Worm (Caenorhabditis elegans) whole organism, L3 larva: ENCODE measurements around the gene ugt-41.

ENCODE experiments used
- R02D3.7 ChIP-seq: fragments of 150-350 bp; optimal IDR thresholded peaks from 2 replicates; lab custom pipeline; 2014; ENCODE audit warnings: missing biosample characterization, missing genetic modification characterization
- ZK546.5 ChIP-seq: sonication (generic microtip); optimal IDR thresholded peaks from 2 replicates; lab custom pipeline; 2017; ENCODE audit warnings: missing biosample characterization, missing genetic modification characterization
- ceh-16 ChIP-seq: sonication (generic microtip); optimal IDR thresholded peaks from 2 replicates; lab custom pipeline; 2017; ENCODE audit warnings: missing biosample characterization, missing genetic modification characterization
- ceh-82 ChIP-seq: fragments of 150-350 bp; optimal IDR thresholded peaks from 2 replicates; lab custom pipeline; 2014; ENCODE audit warnings: missing biosample characterization, missing genetic modification characterization
- daf-12 ChIP-seq: fragments of 150-350 bp; optimal IDR thresholded peaks from 2 replicates; lab custom pipeline; 2014; ENCODE audit warnings: missing biosample characterization, missing genetic modification reagents, missing genetic modification characterization
- egl-27 ChIP-seq: sonication (generic microtip); optimal IDR thresholded peaks from 4 replicates; lab custom pipeline; 2017; ENCODE audit warnings: missing biosample characterization, missing genetic modification reagents, missing genetic modification characterization
- egl-5 ChIP-seq: fragments of 150-350 bp; optimal IDR thresholded peaks from 2 replicates; lab custom pipeline; 2017; ENCODE audit warnings: missing biosample characterization, missing genetic modification reagents, missing genetic modification characterization, inconsistent platforms
- elt-1 ChIP-seq: fragments of 150-350 bp; optimal IDR thresholded peaks from 2 replicates; lab custom pipeline; 2014; ENCODE audit warnings: missing biosample characterization, missing genetic modification characterization
- elt-3 ChIP-seq, 3 experiments: fragments of 150-350 bp in 1 of 3; sonication (generic microtip) in 2 of 3; optimal IDR thresholded peaks; 2 replicates in 2 of 3; 4 replicates in 1 of 3; lab custom pipeline; 2014 to 2017; ENCODE audit warnings: missing biosample characterization in 3 of 3, missing genetic modification characterization in 3 of 3
- eor-1 ChIP-seq, 2 experiments: fragments of 150-350 bp; optimal IDR thresholded peaks; 2 replicates each; lab custom pipeline; 2014 to 2018; ENCODE audit warnings: missing biosample characterization in 2 of 2, missing genetic modification characterization in 2 of 2
- fkh-10 ChIP-seq: sonication (generic microtip); optimal IDR thresholded peaks from 2 replicates; lab custom pipeline; 2017; ENCODE audit warnings: missing biosample characterization, missing genetic modification reagents, missing genetic modification characterization
- fkh-2 ChIP-seq: fragments of 150-350 bp; optimal IDR thresholded peaks from 2 replicates; lab custom pipeline; 2014; ENCODE audit warnings: missing biosample characterization, missing genetic modification reagents, missing genetic modification characterization
- lin-15B ChIP-seq: fragments of 150-350 bp; optimal IDR thresholded peaks from 2 replicates; lab custom pipeline; 2014; ENCODE audit warnings: missing biosample characterization, missing genetic modification characterization
- lin-39 ChIP-seq: fragments of 150-350 bp; optimal IDR thresholded peaks from 2 replicates; lab custom pipeline; 2018; ENCODE audit warnings: missing biosample characterization, missing genetic modification reagents, missing genetic modification characterization
- mdl-1 ChIP-seq: fragments of 150-350 bp; optimal IDR thresholded peaks from 2 replicates; lab custom pipeline; 2014; ENCODE audit warnings: missing biosample characterization, missing genetic modification characterization
- mml-1 ChIP-seq: fragments of 150-350 bp; sonication (generic microtip); optimal IDR thresholded peaks from 3 replicates; lab custom pipeline; 2014; ENCODE audit warnings: missing biosample characterization, missing genetic modification characterization
- nhr-11 ChIP-seq: fragments of 150-350 bp; optimal IDR thresholded peaks from 2 replicates; lab custom pipeline; 2014; ENCODE audit warnings: missing biosample characterization, missing genetic modification characterization
- nhr-12 ChIP-seq: fragments of 150-350 bp; optimal IDR thresholded peaks from 2 replicates; lab custom pipeline; 2014; ENCODE audit warnings: missing biosample characterization, missing genetic modification characterization
- nhr-237 ChIP-seq: fragments of 150-350 bp; optimal IDR thresholded peaks from 2 replicates; lab custom pipeline; 2014; ENCODE audit warnings: missing biosample characterization, missing genetic modification characterization
- nhr-28 ChIP-seq: fragments of 150-350 bp; optimal IDR thresholded peaks from 2 replicates; lab custom pipeline; 2014; ENCODE audit warnings: missing biosample characterization, missing genetic modification characterization
- nhr-43 ChIP-seq: sonication (generic microtip); optimal IDR thresholded peaks from 2 replicates; lab custom pipeline; 2016; ENCODE audit warnings: mild to moderate bottlenecking, missing genetic modification characterization, missing compliant biosample characterization; ENCODE audit not compliant: poor library complexity, severe bottlenecking
- nhr-67 ChIP-seq: fragments of 150-350 bp; optimal IDR thresholded peaks from 2 replicates; lab custom pipeline; 2014; ENCODE audit warnings: missing biosample characterization, missing genetic modification characterization
- pha-4 ChIP-seq: fragments of 150-350 bp; optimal IDR thresholded peaks from 2 replicates; lab custom pipeline; 2014; ENCODE audit warnings: missing biosample characterization, missing genetic modification reagents, missing genetic modification characterization
- pqm-1 ChIP-seq: fragments of 150-350 bp; optimal IDR thresholded peaks from 2 replicates; lab custom pipeline; 2017; ENCODE audit warnings: missing biosample characterization, missing genetic modification characterization, inconsistent platforms
- sea-2 ChIP-seq: fragments of 150-350 bp; sonication (generic microtip); optimal IDR thresholded peaks from 4 replicates; lab custom pipeline; 2014; ENCODE audit warnings: missing biosample characterization, missing genetic modification reagents, missing genetic modification characterization
- skn-1 ChIP-seq: fragments of 150-350 bp; optimal IDR thresholded peaks from 2 replicates; lab custom pipeline; 2014; ENCODE audit warnings: missing biosample characterization, missing genetic modification characterization
- tbx-2 ChIP-seq: sonication (generic microtip); optimal IDR thresholded peaks from 2 replicates; lab custom pipeline; 2016; ENCODE audit warnings: mild to moderate bottlenecking, missing genetic modification characterization, missing compliant biosample characterization
- unc-62 ChIP-seq: fragments of 150-350 bp; sonication (generic microtip); optimal IDR thresholded peaks from 4 replicates; lab custom pipeline; 2014; ENCODE audit warnings: missing biosample characterization, missing genetic modification reagents, missing genetic modification characterization
- zag-1 ChIP-seq: fragments of 150-350 bp; optimal IDR thresholded peaks from 2 replicates; lab custom pipeline; 2014; ENCODE audit warnings: missing biosample characterization, missing genetic modification characterization
- ztf-11 ChIP-seq: fragments of 150-350 bp; optimal IDR thresholded peaks from 2 replicates; lab custom pipeline; 2014; ENCODE audit warnings: missing biosample characterization, missing genetic modification characterization
- ztf-4 ChIP-seq: fragments of 150-350 bp; optimal IDR thresholded peaks from 2 replicates; lab custom pipeline; 2014; ENCODE audit warnings: missing biosample characterization, missing genetic modification characterization

The ugt-41 gene

DNA sequence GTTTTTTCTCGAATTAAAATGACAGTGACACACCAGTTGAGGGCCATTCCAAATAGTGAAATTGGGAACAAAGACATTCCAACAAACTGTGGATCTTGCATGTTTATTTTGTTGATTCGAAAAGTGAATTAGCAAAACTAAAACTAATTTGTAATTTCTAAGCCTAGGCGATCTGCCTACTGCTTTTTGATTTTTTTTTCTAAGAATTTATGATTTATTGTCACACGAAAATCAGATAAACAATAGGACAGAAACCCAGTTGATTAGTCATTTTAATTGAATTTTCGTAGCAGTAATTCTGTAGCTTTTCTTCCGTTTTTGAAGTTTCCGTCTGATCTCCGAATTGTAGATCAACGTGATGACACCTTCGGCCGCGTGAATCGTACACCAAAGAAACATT, 44.6 kb downstream of the ugt-41 start, which contains the start of gene srx-33:
TSS of gene srx-33 (minus strand) at position 101 of the 400 bp plus-strand sequence.
- TF ChIP-seq eor-1 (tag; optimal IDR thresholded peaks at IDR 0.05; lab: Kevin White, UChicago) (no peak), fkh-10 (no peak), elt-1 (tag; lab: Kevin White, UChicago) (no peak), lin-39 (tag; lab: Kevin White, UChicago) (no peak), unc-62 (GFP tag; lab: Kevin White, UChicago) (no peak), R02D3.7 (no peak), elt-3 (tag; optimal IDR thresholded peaks at IDR 0.05; lab: Kevin White, UChicago) (no peak), nhr-12 (tag; lab: Kevin White, UChicago) (no peak), fkh-2 (no peak), ceh-16 (tag; lab: Kevin White, UChicago) (no peak), nhr-237 (no peak), egl-5 (tag; lab: Kevin White, UChicago) (no peak), mdl-1 (tag; lab: Kevin White, UChicago) (no peak), ZK546.5 (tag; lab: Kevin White, UChicago) (no peak), pha-4 (tag; lab: Kevin White, UChicago) (no peak), ceh-82 (tag; lab: Kevin White, UChicago) (no peak), skn-1 (no peak), lin-15B (tag; lab: Kevin White, UChicago) (no peak)
- TF ChIP-seq, all 47 proteins: peak for 0

DNA sequence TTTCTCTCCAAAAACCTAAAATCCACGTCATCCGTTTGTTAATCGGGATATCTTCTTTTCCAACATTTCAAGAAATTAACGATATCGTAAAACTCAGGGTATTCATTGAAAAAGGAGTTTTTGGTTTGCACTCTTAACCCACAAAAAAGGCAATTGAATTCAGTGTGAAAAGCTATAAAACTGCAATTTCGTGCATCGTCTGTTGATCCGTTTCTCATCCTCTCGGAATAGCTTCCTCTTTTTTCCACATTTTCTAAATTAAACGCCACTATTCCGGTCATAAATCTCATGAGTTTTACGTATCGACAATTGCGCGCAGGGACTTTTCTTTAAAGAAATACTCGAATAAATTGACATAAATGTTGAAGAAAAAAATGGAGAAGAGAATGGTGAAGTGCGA, 51.2 kb downstream of the ugt-41 start:
- TF ChIP-seq skn-1 = no peak
- no peak for TF ChIP-seq egl-27 (tag; lab: Kevin White, UChicago)
- TF ChIP-seq pqm-1 (tag; lab: Kevin White, UChicago) = no peak
- no peak for TF ChIP-seq unc-62 (GFP tag; lab: Kevin White, UChicago)
- no peak for TF ChIP-seq nhr-43
- TF ChIP-seq ztf-4 (tag; lab: Kevin White, UChicago) = no peak
- no peak for TF ChIP-seq nhr-11 (tag; lab: Kevin White, UChicago)
- TF ChIP-seq zag-1 = no peak
- TF ChIP-seq daf-12 (tag; lab: Kevin White, UChicago) = no peak
- no peak for TF ChIP-seq sea-2 (GFP tag; lab: Kevin White, UChicago)
- no peak for TF ChIP-seq tbx-2 (tag; lab: Kevin White, UChicago)
- TF ChIP-seq fkh-2 = no peak
- no peak for TF ChIP-seq mml-1 (tag; lab: Kevin White, UChicago)
- TF ChIP-seq nhr-12 (tag; lab: Kevin White, UChicago) = no peak
- TF ChIP-seq ztf-11 (tag; lab: Kevin White, UChicago) = no peak
- TF ChIP-seq nhr-67 (tag; lab: Kevin White, UChicago) = no peak

DNA sequence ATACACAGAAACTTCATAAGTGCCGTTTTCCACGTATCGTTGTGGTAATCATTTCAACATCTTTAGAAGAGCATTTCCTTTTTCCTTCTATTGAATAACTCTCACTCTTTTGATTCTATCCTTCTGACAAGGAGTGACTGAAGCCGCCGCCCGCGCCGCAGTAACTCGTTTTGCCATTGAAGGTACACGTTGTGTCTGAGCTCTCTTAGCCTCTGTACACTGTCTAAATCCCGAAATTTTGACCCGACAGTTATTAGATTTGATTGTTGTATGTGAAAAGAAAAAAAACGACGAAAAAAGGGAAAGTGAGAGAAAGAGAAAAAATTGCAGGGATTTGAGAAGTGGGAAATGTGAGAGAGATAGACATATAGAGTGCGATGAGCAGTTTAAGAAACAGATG, 52.1 kb downstream of the ugt-41 start:
- TF ChIP-seq unc-62 (GFP tag; lab: Kevin White, UChicago) (no peak), nhr-28 (tag; lab: Kevin White, UChicago) (no peak), ceh-16 (tag; lab: Kevin White, UChicago) (no peak), ztf-11 (tag; lab: Kevin White, UChicago) (no peak), lin-39 (tag; lab: Kevin White, UChicago) (no peak), fkh-10 (peak; percentile 76)
